Worm (Caenorhabditis elegans): Measurements from ENCODE around the gene F22B3.8.

- TF ChIP-seq nhr-67 (tag; optimal IDR thresholded peaks at IDR 0.05) (no peak), nhr-12 (tag; optimal IDR thresholded peaks at IDR 0.05) (no peak), nhr-25 (tag; optimal IDR thresholded peaks at IDR 0.05) (no peak), lin-39 (tag; optimal IDR thresholded peaks at IDR 0.05) (no peak), unc-62 (GFP tag; optimal IDR thresholded peaks at IDR 0.05) (no peak), fos-1 (tag; optimal IDR thresholded peaks at IDR 0.05) (no peak), snpc-4 (tag; optimal IDR thresholded peaks at IDR 0.05) (no peak), fkh-10 (GFP tag; optimal IDR thresholded peaks at IDR 0.05) (no peak), skn-1 (tag; optimal IDR thresholded peaks at IDR 0.05) (no peak)
Observed at ce11 chrIV:11424830-11425229, at the start of gene F22B3.8.
